Fruit fly (Drosophila melanogaster) whole organism, embryonic: ENCODE results near the gene Pdfr.
A peak's percentile ranks its signal among the peaks of the same experiment; 100 is the strongest.

Source experiments
- CG10209 ChIP-seq: fragments of 200-800 bp; sonication (Bioruptor generic); optimal IDR thresholded peaks from 3 replicates; lab custom pipeline; 2017; ENCODE audit warnings: missing biosample characterization, mild to moderate bottlenecking, missing genetic modification characterization, missing genetic modification reagents
- CG10654 ChIP-seq: fragments of 200-800 bp; sonication (Bioruptor generic); optimal IDR thresholded peaks from 2 replicates; lab custom pipeline; 2016; ENCODE audit warnings: missing biosample characterization, missing genetic modification characterization
- CG11398 ChIP-seq: fragments of 200-800 bp; sonication (Bioruptor generic); optimal IDR thresholded peaks from 2 replicates; lab custom pipeline; 2016; ENCODE audit warnings: missing biosample characterization, missing genetic modification characterization
- CG15269 ChIP-seq: fragments of 200-800 bp; sonication (Bioruptor generic); optimal IDR thresholded peaks from 2 replicates; lab custom pipeline; 2018; ENCODE audit warnings: missing biosample characterization, mild to moderate bottlenecking, missing genetic modification characterization, moderate library complexity
- CG15514 ChIP-seq: fragments of 200-800 bp; sonication (Bioruptor generic); optimal IDR thresholded peaks from 3 replicates; lab custom pipeline; 2017; ENCODE audit warnings: missing biosample characterization, missing genetic modification characterization, mild to moderate bottlenecking, moderate library complexity, missing genetic modification reagents
- CG17328 ChIP-seq: fragments of 200-800 bp; sonication (Bioruptor generic); IDR thresholded peaks from 2 replicates; pipeline ENCODE4 v1.3.6; 2022; ENCODE audit warnings: missing biosample characterization, missing genetic modification characterization
- CG2120 ChIP-seq: fragments of 200-800 bp; sonication (Bioruptor generic); optimal IDR thresholded peaks from 3 replicates; lab custom pipeline; 2016; ENCODE audit warnings: missing biosample characterization, missing genetic modification characterization
- CG4328 ChIP-seq: fragments of 200-800 bp; sonication (Bioruptor generic); optimal IDR thresholded peaks from 3 replicates; lab custom pipeline; 2017; ENCODE audit warnings: missing biosample characterization, missing genetic modification reagents, missing genetic modification characterization
- CG4360 ChIP-seq: fragments of 200-800 bp; sonication (Bioruptor generic); IDR thresholded peaks from 2 replicates; pipeline ENCODE4 v1.3.6; 2022; ENCODE audit warnings: missing biosample characterization, missing genetic modification characterization
- CG6683 ChIP-seq: fragments of 200-800 bp; sonication (Bioruptor generic); optimal IDR thresholded peaks from 2 replicates; lab custom pipeline; 2017; ENCODE audit warnings: missing biosample characterization, mild to moderate bottlenecking, missing genetic modification characterization, missing genetic modification reagents
- CG7786 ChIP-seq: fragments of 200-800 bp; sonication (Bioruptor generic); optimal IDR thresholded peaks from 2 replicates; lab custom pipeline; 2016; ENCODE audit warnings: missing biosample characterization, missing genetic modification characterization
- Chrac-16 ChIP-seq: fragments of 200-800 bp; sonication (Bioruptor generic); optimal IDR thresholded peaks from 3 replicates; lab custom pipeline; 2016; ENCODE audit warnings: missing biosample characterization, missing genetic modification characterization
- Dfd ChIP-seq, 2 experiments: fragments of >200 bp; optimal IDR thresholded peaks; 2 replicates each; lab custom pipeline; 2017; ENCODE audit warnings: missing biosample characterization in 2 of 2, missing genetic modification characterization in 2 of 2
- Dip3 ChIP-seq: fragments of 200-800 bp; sonication (Bioruptor generic); optimal IDR thresholded peaks from 3 replicates; lab custom pipeline; 2016; ENCODE audit warnings: missing biosample characterization, missing genetic modification characterization
- E2f1 ChIP-seq: fragments of 200-800 bp; sonication (Bioruptor generic); IDR thresholded peaks from 2 replicates; pipeline ENCODE4 v1.3.6; 2022; ENCODE audit warnings: missing biosample characterization, missing genetic modification characterization
- Gug ChIP-seq: fragments of 200-800 bp; sonication (Bioruptor generic); IDR thresholded peaks from 4 replicates; pipeline ENCODE4 v1.3.6; 2022; ENCODE audit warnings: missing biosample characterization, missing genetic modification characterization
- H15 ChIP-seq: fragments of 200-800 bp; sonication (Bioruptor generic); IDR thresholded peaks from 3 replicates; pipeline ENCODE4 v1.3.6; 2022; ENCODE audit warnings: missing biosample characterization, missing genetic modification characterization
- HLH3B ChIP-seq: fragments of 200-800 bp; sonication (Bioruptor generic); IDR thresholded peaks from 2 replicates; pipeline ENCODE4 v1.3.6; 2022; ENCODE audit warnings: missing biosample characterization, missing genetic modification characterization
- HmgZ ChIP-seq: fragments of 200-800 bp; sonication (Bioruptor generic); optimal IDR thresholded peaks from 2 replicates; lab custom pipeline; 2018; ENCODE audit warnings: missing biosample characterization, mild to moderate bottlenecking, missing genetic modification characterization
- Hmr ChIP-seq: fragments of 200-800 bp; sonication (Bioruptor generic); optimal IDR thresholded peaks from 3 replicates; lab custom pipeline; 2017; ENCODE audit warnings: mild to moderate bottlenecking, missing biosample characterization, missing genetic modification reagents, missing genetic modification characterization
- Jarid2 ChIP-seq: fragments of 200-800 bp; sonication (Bioruptor generic); optimal IDR thresholded peaks from 3 replicates; lab custom pipeline; 2017; ENCODE audit warnings: mild to moderate bottlenecking, missing biosample characterization, missing genetic modification reagents, missing genetic modification characterization
- MBD-R2 ChIP-seq: fragments of 200-800 bp; sonication (Bioruptor generic); IDR thresholded peaks from 2 replicates; pipeline ENCODE4 v1.3.6; 2022; ENCODE audit warnings: missing biosample characterization, missing genetic modification characterization
- Mad ChIP-seq: fragments of 200-800 bp; sonication (Bioruptor generic); optimal IDR thresholded peaks from 2 replicates; lab custom pipeline; 2016; ENCODE audit warnings: missing biosample characterization, missing genetic modification characterization
- Neu2 ChIP-seq: fragments of 200-800 bp; sonication (Bioruptor generic); optimal IDR thresholded peaks from 3 replicates; lab custom pipeline; 2016; ENCODE audit warnings: missing biosample characterization, missing genetic modification characterization, borderline replicate concordance
- Ptx1 ChIP-seq: fragments of 200-800 bp; sonication (Bioruptor generic); IDR thresholded peaks from 2 replicates; pipeline ENCODE4 v1.3.6; 2022; ENCODE audit warnings: missing biosample characterization, missing genetic modification characterization
- Rfx ChIP-seq: fragments of 200-800 bp; sonication (Bioruptor generic); IDR thresholded peaks from 2 replicates; pipeline ENCODE4 v1.3.6; 2022; ENCODE audit warnings: missing biosample characterization, missing genetic modification characterization
- Rx ChIP-seq: fragments of 200-800 bp; sonication (Bioruptor generic); IDR thresholded peaks from 2 replicates; pipeline ENCODE4 v1.3.6; 2022; ENCODE audit warnings: missing biosample characterization, missing genetic modification characterization
- Sin3A ChIP-seq: fragments of >200 bp; optimal IDR thresholded peaks from 2 replicates; lab custom pipeline; 2018
- Sry-δ ChIP-seq: fragments of 200-800 bp; sonication (Bioruptor generic); optimal IDR thresholded peaks from 2 replicates; lab custom pipeline; 2016; ENCODE audit warnings: missing biosample characterization, missing genetic modification characterization
- Xrp1 ChIP-seq: fragments of 200-800 bp; sonication (Bioruptor generic); IDR thresholded peaks from 2 replicates; pipeline ENCODE4 v1.3.6; 2022; ENCODE audit warnings: missing biosample characterization, missing genetic modification characterization
- amos ChIP-seq: fragments of 200-800 bp; sonication (Bioruptor generic); IDR thresholded peaks from 2 replicates; pipeline ENCODE4 v1.3.6; 2022; ENCODE audit warnings: missing biosample characterization, missing genetic modification characterization; ENCODE audit not compliant: partially characterized antibody
- ase ChIP-seq: fragments of 200-800 bp; sonication (Bioruptor generic); IDR thresholded peaks from 3 replicates; pipeline ENCODE4 v1.3.6; 2022; ENCODE audit warnings: missing biosample characterization, missing genetic modification characterization
- bbx ChIP-seq: fragments of 200-800 bp; sonication (Bioruptor generic); IDR thresholded peaks from 2 replicates; pipeline ENCODE4 v1.3.6; 2022; ENCODE audit warnings: missing biosample characterization, missing genetic modification characterization; ENCODE audit not compliant: partially characterized antibody
- bowl ChIP-seq: fragments of 200-800 bp; sonication (Bioruptor generic); IDR thresholded peaks from 2 replicates; pipeline ENCODE4 v1.3.6; 2022; ENCODE audit warnings: missing biosample characterization, missing genetic modification characterization
- emc ChIP-seq: fragments of 200-800 bp; sonication (Bioruptor generic); optimal IDR thresholded peaks from 2 replicates; lab custom pipeline; 2016; ENCODE audit warnings: missing biosample characterization, missing genetic modification characterization
- gce ChIP-seq: fragments of 200-800 bp; sonication (Bioruptor generic); IDR thresholded peaks from 3 replicates; pipeline ENCODE4 v1.3.6; 2022; ENCODE audit warnings: missing biosample characterization, missing genetic modification characterization
- gcm ChIP-seq: fragments of 200-800 bp; sonication (Bioruptor generic); optimal IDR thresholded peaks from 2 replicates; lab custom pipeline; 2019; ENCODE audit warnings: missing biosample characterization, mild to moderate bottlenecking, missing genetic modification characterization, moderate library complexity
- gem ChIP-seq: fragments of 200-800 bp; sonication (Bioruptor generic); optimal IDR thresholded peaks from 2 replicates; lab custom pipeline; 2019; ENCODE audit warnings: missing biosample characterization, mild to moderate bottlenecking, missing genetic modification characterization, moderate library complexity
- nmo ChIP-seq: fragments of 200-800 bp; sonication (Bioruptor generic); optimal IDR thresholded peaks from 2 replicates; lab custom pipeline; 2018; ENCODE audit warnings: missing biosample characterization, mild to moderate bottlenecking, missing genetic modification characterization, moderate library complexity
- pita ChIP-seq: fragments of 200-800 bp; sonication (Bioruptor generic); optimal IDR thresholded peaks from 2 replicates; lab custom pipeline; 2017; ENCODE audit warnings: missing biosample characterization, mild to moderate bottlenecking, missing genetic modification characterization
- prd ChIP-seq, 3 experiments: fragments of >200 bp in 2 of 3; fragments of 200-800 bp in 1 of 3; sonication (Bioruptor generic) in 1 of 3; optimal IDR thresholded peaks in 2 of 3; IDR thresholded peaks in 1 of 3; 2 replicates in 2 of 3; 3 replicates in 1 of 3; pipeline versions ENCODE4 v1.3.6 to Lab custom; 2017 to 2022; ENCODE audit warnings: missing biosample characterization in 1 of 3, missing genetic modification characterization in 1 of 3
- pzg ChIP-seq: fragments of 200-800 bp; sonication (Bioruptor generic); optimal IDR thresholded peaks from 3 replicates; lab custom pipeline; 2018; ENCODE audit warnings: missing biosample characterization, mild to moderate bottlenecking, missing genetic modification characterization, moderate library complexity
- sna ChIP-seq: fragments of 200-800 bp; sonication (Bioruptor generic); IDR thresholded peaks from 2 replicates; pipeline ENCODE4 v1.3.6; 2022; ENCODE audit warnings: missing biosample characterization, missing genetic modification characterization; ENCODE audit not compliant: partially characterized antibody
- so ChIP-seq: fragments of 200-800 bp; sonication (Bioruptor generic); IDR thresholded peaks from 3 replicates; pipeline ENCODE4 v1.3.6; 2022; ENCODE audit warnings: missing biosample characterization, missing genetic modification characterization
- tup ChIP-seq: fragments of 200-800 bp; sonication (Bioruptor generic); optimal IDR thresholded peaks from 2 replicates; lab custom pipeline; 2016; ENCODE audit warnings: missing biosample characterization, mild to moderate bottlenecking, missing genetic modification characterization, moderate library complexity
- unc-4 ChIP-seq: fragments of 200-800 bp; sonication (Bioruptor generic); IDR thresholded peaks from 2 replicates; pipeline ENCODE4 v1.3.6; 2022; ENCODE audit warnings: missing biosample characterization, missing genetic modification characterization; ENCODE audit not compliant: partially characterized antibody

Pdfr gene

DNA sequence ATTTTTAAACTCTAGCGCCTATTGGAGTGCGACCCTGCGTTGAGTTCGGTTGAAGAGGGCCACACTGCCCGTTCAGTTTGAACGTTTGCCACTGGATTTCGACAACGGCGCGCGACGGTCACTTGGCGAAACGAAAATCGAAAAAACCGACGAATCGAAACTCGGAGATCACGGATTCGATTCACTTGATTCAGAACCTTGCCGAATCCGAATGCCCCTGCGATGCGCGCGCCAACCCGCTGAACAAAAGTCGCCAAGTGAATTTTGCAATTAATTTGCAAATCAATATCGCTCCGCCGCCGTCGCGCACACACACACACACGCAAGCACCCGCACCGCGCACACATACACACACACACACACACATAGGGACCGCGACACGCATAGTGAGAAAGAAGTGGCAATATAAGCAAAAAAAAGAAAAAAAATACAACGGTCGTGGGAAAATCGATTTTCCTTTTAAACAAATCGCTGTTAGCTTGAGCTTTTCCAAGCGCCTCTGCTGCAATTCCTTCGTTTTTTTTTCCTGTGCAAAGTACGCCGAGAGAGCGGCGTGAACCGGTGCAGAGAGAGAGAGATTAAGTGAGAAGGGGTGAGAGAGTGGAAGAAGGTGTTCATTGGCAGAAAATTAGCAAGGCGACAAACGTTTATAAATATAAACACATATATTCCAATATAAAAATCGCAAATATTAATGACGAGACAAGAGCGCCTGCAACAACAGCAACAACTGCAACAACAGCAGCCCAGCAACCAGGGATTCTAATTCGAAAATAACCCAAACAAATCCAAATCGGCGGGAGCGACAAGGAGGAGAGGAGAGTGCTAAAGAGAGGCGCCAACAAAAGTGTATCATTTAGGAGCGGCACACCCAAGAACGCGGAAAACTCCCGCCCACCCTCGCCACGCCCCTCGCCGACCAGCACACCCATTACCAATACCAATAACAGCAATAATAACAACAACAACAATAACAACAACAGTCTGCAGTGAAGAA is 36.7 kb downstream of the Pdfr start, which contains the start of gene egh (continued):
- peak; percentile 23; the same call in 1 of the 2 replicates for TF ChIP-seq Rfx (GFP tag; lab: Robert Waterston, UW)
- peak; percentile 13 for TF ChIP-seq nmo (GFP tag; lab: Kevin White, UChicago)
- no peak for TF ChIP-seq CG4328 (GFP tag; lab: Kevin White, UChicago)
- no peak for TF ChIP-seq CG11398 (GFP tag; lab: Kevin White, UChicago)
- TF ChIP-seq Sin3A (lab: Kevin White, UChicago) = peak; percentile 43
- TF ChIP-seq gem = peak; percentile 21
- TF ChIP-seq CG10209 (GFP tag; lab: Kevin White, UChicago) = no peak
- TF ChIP-seq Dip3 = no peak
- TF ChIP-seq MBD-R2 = peak; percentile 58
- 0 out of 2 replicates have a peak, but pooled peaks have one; percentile 34 for TF ChIP-seq E2f1 (GFP tag; lab: Robert Waterston, UW)
- 0 out of 3 replicates have a peak, but pooled peaks have one; percentile 31 for TF ChIP-seq H15
- peak; percentile 38; the same call in 1 of the 2 replicates for TF ChIP-seq HLH3B (GFP tag; lab: Robert Waterston, UW)
- TF ChIP-seq prd (optimal IDR thresholded peaks at IDR 0.05; lab: Kevin White, UChicago) = no peak
- TF ChIP-seq prd (GFP tag; IDR thresholded peaks at IDR 0.05; lab: Robert Waterston, UW) = peak; percentile 61; the same call in 2 of the 3 replicates
- TF ChIP-seq so (GFP tag; lab: Robert Waterston, UW) = no peak; the same call in 2 of the 3 replicates
- TF ChIP-seq ase (GFP tag; lab: Robert Waterston, UW) = peak; percentile 31; the same call in 1 of the 3 replicates
- TF ChIP-seq amos = peak; percentile 39
- no peak for TF ChIP-seq CG15269 (tag; lab: Kevin White, UChicago)
- peak; percentile 20; the same call in 1 of the 2 replicates for TF ChIP-seq unc-4
- peak; percentile 34 for TF ChIP-seq gcm (GFP tag; lab: Kevin White, UChicago)
- peak; percentile 25 for TF ChIP-seq Hmr (GFP tag; lab: Kevin White, UChicago)
- no peak for TF ChIP-seq Mad
- 0 out of 2 replicates have a peak, but pooled peaks have one; percentile 12 for TF ChIP-seq sna (GFP tag; lab: Robert Waterston, UW)
- TF ChIP-seq Chrac-16 (GFP tag; lab: Kevin White, UChicago) = peak; percentile 19
- peak; percentile 28 for TF ChIP-seq Jarid2 (GFP tag; lab: Kevin White, UChicago)
- TF ChIP-seq gce = 0 out of 3 replicates have a peak, but pooled peaks have one; percentile 6
- peak; percentile 36 for TF ChIP-seq CG2120 (GFP tag; lab: Kevin White, UChicago)
- peak; percentile 14 for TF ChIP-seq emc
- peak; percentile 60 for TF ChIP-seq Ptx1 (GFP tag; lab: Robert Waterston, UW)
- TF ChIP-seq pita (GFP tag; lab: Kevin White, UChicago) = no peak
- no peak for TF ChIP-seq tup (GFP tag; lab: Kevin White, UChicago)
- peak; percentile 90 for TF ChIP-seq pzg (GFP tag; lab: Kevin White, UChicago)
- TF ChIP-seq Xrp1 (GFP tag; lab: Robert Waterston, UW) = 0 out of 2 replicates have a peak, but pooled peaks have one; percentile 13
- TF ChIP-seq CG17328 (GFP tag; lab: Robert Waterston, UW) = peak; percentile 54
- peak; percentile 50 for TF ChIP-seq Sry-δ (GFP tag; lab: Kevin White, UChicago)
- peak; percentile 44; the same call in 1 of the 4 replicates for TF ChIP-seq Gug (GFP tag; lab: Robert Waterston, UW)
- peak; percentile 15; the same call in 1 of the 2 replicates for TF ChIP-seq Rx
- TF ChIP-seq HmgZ (tag; lab: Kevin White, UChicago) = peak; percentile 41
- no peak for TF ChIP-seq CG10654 (GFP tag; lab: Kevin White, UChicago)
- TF ChIP-seq bbx (GFP tag; lab: Robert Waterston, UW) = peak; percentile 39
- TF ChIP-seq Dfd (GFP tag; optimal IDR thresholded peaks at IDR 0.05; lab: Kevin White, UChicago) = peak in 1 of 2 experiments; percentile 58
- TF ChIP-seq CG7786 (GFP tag; lab: Kevin White, UChicago) = peak; percentile 24
- TF ChIP-seq bowl (GFP tag; lab: Robert Waterston, UW) = no peak
- TF ChIP-seq CG15514 (GFP tag; lab: Kevin White, UChicago) = peak; percentile 76
- peak; percentile 12; the same call in 1 of the 2 replicates for TF ChIP-seq CG4360 (GFP tag; lab: Robert Waterston, UW)
- no peak for TF ChIP-seq CG6683 (GFP tag; lab: Kevin White, UChicago)
- no peak for TF ChIP-seq Neu2 (GFP tag; lab: Kevin White, UChicago)
